Worm (Caenorhabditis elegans): ENCODE measurements around the gene jmjd-1.1.

DNA sequence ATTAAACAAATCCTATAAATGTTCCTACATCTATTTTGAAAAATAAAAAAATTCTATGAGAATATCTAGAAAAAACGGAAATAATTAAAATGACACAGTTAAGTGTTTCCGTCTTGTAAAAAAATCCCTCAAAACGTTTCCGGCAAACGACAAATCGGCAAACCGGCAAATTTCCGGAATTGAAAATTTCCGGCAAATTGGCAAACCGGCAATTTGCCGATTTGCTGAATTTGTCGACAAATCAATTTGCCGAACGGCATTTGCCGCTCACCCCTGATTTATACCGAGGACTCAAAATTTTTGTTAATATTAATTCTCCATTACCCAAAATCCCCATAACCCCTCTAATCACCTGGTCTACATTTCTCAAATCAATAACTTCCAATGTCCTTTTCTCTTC, 46.8 kb downstream of the jmjd-1.1 start:
- no peak for TF ChIP-seq lin-13 (GFP tag; optimal IDR thresholded peaks at IDR 0.05)
- TF ChIP-seq ztf-11 (tag; optimal IDR thresholded peaks at IDR 0.05), result no peak
- no peak for TF ChIP-seq unc-62 (GFP tag; optimal IDR thresholded peaks at IDR 0.05)
- no peak for TF ChIP-seq C34F6.9 (tag; optimal IDR thresholded peaks at IDR 0.05)
- no peak for TF ChIP-seq fos-1 (tag; optimal IDR thresholded peaks at IDR 0.05)
- TF ChIP-seq alr-1 (tag; optimal IDR thresholded peaks at IDR 0.05), result no peak
